Worm (Caenorhabditis elegans): ENCODE data around the gene metl-13.
A peak's percentile ranks its signal among the peaks of the same experiment; 100 is the strongest.

metl-13 gene

ce11 chrIV:6646905-6647304, 12.0 kb downstream of the metl-13 start:
- no peak for TF ChIP-seq unc-62 (GFP tag; optimal IDR thresholded peaks at IDR 0.05)
- no peak for TF ChIP-seq nhr-129 (tag; optimal IDR thresholded peaks at IDR 0.05)

ce11 chrIV:6648625-6649024, 13.7 kb downstream of the metl-13 start:
- TF ChIP-seq mdl-1 (tag; optimal IDR thresholded peaks at IDR 0.05) (no peak), lsy-2 (tag; optimal IDR thresholded peaks at IDR 0.05) (peak in 1 of 2 experiments; percentile 29), C34F6.9 (tag; optimal IDR thresholded peaks at IDR 0.05) (peak; percentile 44), mab-5 (tag; optimal IDR thresholded peaks at IDR 0.05) (peak; percentile 43), F13H6.1 (tag; optimal IDR thresholded peaks at IDR 0.05) (peak; percentile 56), unc-55 (GFP tag; optimal IDR thresholded peaks at IDR 0.05) (peak; percentile 41), snpc-4 (tag; optimal IDR thresholded peaks at IDR 0.05) (no peak)

- peak; percentile 77 for TF ChIP-seq crh-2 (tag; optimal IDR thresholded peaks at IDR 0.05)
- no peak for TF ChIP-seq mbf-1 (tag; optimal IDR thresholded peaks at IDR 0.05)
Measured at ce11 chrIV:6652479-6653022, 17.7 kb downstream of the metl-13 start.

ce11 chrIV:6653663-6654201, 18.8 kb downstream of the metl-13 start:
- no peak for TF ChIP-seq sma-9 (GFP tag; optimal IDR thresholded peaks at IDR 0.05)
- TF ChIP-seq sma-9 (tag; optimal IDR thresholded peaks at IDR 0.05), result no peak
- TF ChIP-seq fos-1 (tag; optimal IDR thresholded peaks at IDR 0.05), result no peak
- TF ChIP-seq nhr-25 (tag; optimal IDR thresholded peaks at IDR 0.05), result peak; percentile 15
- TF ChIP-seq F13H6.1 (tag; optimal IDR thresholded peaks at IDR 0.05), result no peak
- peak; percentile 43 for TF ChIP-seq sem-4 (tag; optimal IDR thresholded peaks at IDR 0.05)
- no peak for TF ChIP-seq alr-1 (tag; optimal IDR thresholded peaks at IDR 0.05)
- TF ChIP-seq zag-1 (tag; optimal IDR thresholded peaks at IDR 0.05), result no peak
- no peak for TF ChIP-seq nhr-129 (tag; optimal IDR thresholded peaks at IDR 0.05)
- no peak for TF ChIP-seq elt-3 (tag; optimal IDR thresholded peaks at IDR 0.05)
- TF ChIP-seq mbf-1 (tag; optimal IDR thresholded peaks at IDR 0.05), result no peak
- TF ChIP-seq nhr-237 (tag; optimal IDR thresholded peaks at IDR 0.05), result no peak
- no peak for TF ChIP-seq nhr-6 (tag; optimal IDR thresholded peaks at IDR 0.05)
- no peak for TF ChIP-seq crh-2 (tag; optimal IDR thresholded peaks at IDR 0.05)
- no peak for TF ChIP-seq dmd-4 (tag; optimal IDR thresholded peaks at IDR 0.05)
- TF ChIP-seq lin-39 (tag; optimal IDR thresholded peaks at IDR 0.05), result no peak
- no peak for TF ChIP-seq C34F6.9 (tag; optimal IDR thresholded peaks at IDR 0.05)
- TF ChIP-seq nhr-21 (tag; optimal IDR thresholded peaks at IDR 0.05), result peak; percentile 48
- no peak for TF ChIP-seq nhr-12 (tag; optimal IDR thresholded peaks at IDR 0.05)
- no peak for TF ChIP-seq ama-1 (optimal IDR thresholded peaks at IDR 0.05)
- TF ChIP-seq ZK546.5 (tag; optimal IDR thresholded peaks at IDR 0.05), result no peak
- TF ChIP-seq mab-5 (tag; optimal IDR thresholded peaks at IDR 0.05), result no peak
- TF ChIP-seq Y55F3AM.14 (GFP tag; optimal IDR thresholded peaks at IDR 0.05), result peak; percentile 1
- no peak for TF ChIP-seq skn-1 (tag; optimal IDR thresholded peaks at IDR 0.05)
- no peak for TF ChIP-seq nhr-11 (tag; optimal IDR thresholded peaks at IDR 0.05)
- TF ChIP-seq egl-27 (tag; optimal IDR thresholded peaks at IDR 0.05), result no peak
- no peak for TF ChIP-seq ztf-1 (GFP tag; conservative IDR thresholded peaks at IDR 0.05)
- no peak for TF ChIP-seq lsy-2 (tag; optimal IDR thresholded peaks at IDR 0.05)
- TF ChIP-seq sma-3 (GFP tag; optimal IDR thresholded peaks at IDR 0.05), result no peak
- TF ChIP-seq aly-2 (tag; optimal IDR thresholded peaks at IDR 0.05), result no peak
- no peak for TF ChIP-seq peb-1 (tag; optimal IDR thresholded peaks at IDR 0.05)
- no peak for TF ChIP-seq unc-55 (GFP tag; optimal IDR thresholded peaks at IDR 0.05)
- no peak for TF ChIP-seq ztf-11 (tag; optimal IDR thresholded peaks at IDR 0.05)
- TF ChIP-seq ztf-4 (tag; optimal IDR thresholded peaks at IDR 0.05), result no peak
- TF ChIP-seq nhr-77 (tag; optimal IDR thresholded peaks at IDR 0.05), result no peak
- TF ChIP-seq unc-62 (GFP tag; optimal IDR thresholded peaks at IDR 0.05), result no peak
